Fruit fly (Drosophila melanogaster) whole organism, embryonic: ENCODE measurements around the gene Zw.
A peak's percentile ranks its signal among the peaks of the same experiment; 100 is the strongest.

ENCODE experiments used
- B-H1 ChIP-seq: fragments of 200-800 bp; sonication (Bioruptor generic); IDR thresholded peaks from 3 replicates; pipeline ENCODE4 v1.3.6; 2022; ENCODE audit warnings: missing biosample characterization, missing genetic modification characterization
- CG10274 ChIP-seq: fragments of 200-800 bp; sonication (Bioruptor generic); optimal IDR thresholded peaks from 3 replicates; lab custom pipeline; 2017; ENCODE audit warnings: missing biosample characterization, mild to moderate bottlenecking, missing genetic modification characterization
- CG10959 ChIP-seq: fragments of 200-800 bp; sonication (Bioruptor generic); IDR thresholded peaks from 2 replicates; pipeline ENCODE4 v1.3.6; 2022; ENCODE audit warnings: missing biosample characterization, missing genetic modification characterization
- CG11085 ChIP-seq: fragments of 200-800 bp; sonication (Bioruptor generic); IDR thresholded peaks from 2 replicates; pipeline ENCODE4 v1.3.6; 2022; ENCODE audit warnings: missing biosample characterization, missing genetic modification characterization
- CG12219 ChIP-seq: fragments of 200-800 bp; sonication (Bioruptor generic); optimal IDR thresholded peaks from 3 replicates; lab custom pipeline; 2018; ENCODE audit warnings: missing biosample characterization, mild to moderate bottlenecking, missing genetic modification characterization
- CG12942 ChIP-seq: fragments of 200-800 bp; sonication (Bioruptor generic); optimal IDR thresholded peaks from 3 replicates; lab custom pipeline; 2016; ENCODE audit warnings: missing biosample characterization, missing genetic modification characterization
- CG14860 ChIP-seq: fragments of 200-800 bp; sonication (Bioruptor generic); IDR thresholded peaks from 3 replicates; pipeline ENCODE4 v1.3.6; 2022; ENCODE audit warnings: missing biosample characterization, missing genetic modification characterization; ENCODE audit not compliant: partially characterized antibody
- CG1529 ChIP-seq: fragments of 200-800 bp; sonication (Bioruptor generic); optimal IDR thresholded peaks from 3 replicates; lab custom pipeline; 2018; ENCODE audit warnings: missing biosample characterization, missing genetic modification characterization
- CG15479 ChIP-seq: fragments of 200-800 bp; sonication (Bioruptor generic); optimal IDR thresholded peaks from 3 replicates; lab custom pipeline; 2019; ENCODE audit warnings: missing biosample characterization, mild to moderate bottlenecking, missing genetic modification characterization, moderate library complexity
- CG1603 ChIP-seq: fragments of 200-800 bp; sonication (Bioruptor generic); optimal IDR thresholded peaks from 2 replicates; lab custom pipeline; 2019; ENCODE audit warnings: missing biosample characterization, mild to moderate bottlenecking, missing genetic modification characterization, moderate library complexity
- CG1647 ChIP-seq: fragments of 200-800 bp; sonication (Bioruptor generic); optimal IDR thresholded peaks from 3 replicates; lab custom pipeline; 2016; ENCODE audit warnings: missing biosample characterization, missing genetic modification characterization
- CG17361 ChIP-seq: fragments of 200-800 bp; sonication (Bioruptor generic); IDR thresholded peaks from 3 replicates; pipeline ENCODE4 v1.3.6; 2022; ENCODE audit warnings: missing biosample characterization, missing genetic modification characterization
- CG18262 ChIP-seq: fragments of 200-800 bp; optimal IDR thresholded peaks from 3 replicates; lab custom pipeline; 2019; ENCODE audit warnings: missing biosample characterization, mild to moderate bottlenecking, missing genetic modification characterization, moderate library complexity
- CG18619 ChIP-seq: fragments of 200-800 bp; sonication (Bioruptor generic); optimal IDR thresholded peaks from 3 replicates; lab custom pipeline; 2017; ENCODE audit warnings: missing biosample characterization, mild to moderate bottlenecking, missing genetic modification characterization
- CG18764 ChIP-seq: fragments of 200-800 bp; sonication (Bioruptor generic); optimal IDR thresholded peaks from 3 replicates; lab custom pipeline; 2016; ENCODE audit warnings: missing biosample characterization, missing genetic modification characterization
- CG2116 ChIP-seq: fragments of 200-800 bp; sonication (Bioruptor generic); optimal IDR thresholded peaks from 3 replicates; lab custom pipeline; 2018; ENCODE audit warnings: missing biosample characterization, mild to moderate bottlenecking, missing genetic modification characterization
- CG31441 ChIP-seq: fragments of 200-800 bp; sonication (Bioruptor generic); IDR thresholded peaks from 2 replicates; pipeline ENCODE4 v1.3.6; 2022; ENCODE audit warnings: missing biosample characterization, missing genetic modification characterization
- CG3407 ChIP-seq: fragments of 200-800 bp; sonication (Bioruptor generic); optimal IDR thresholded peaks from 2 replicates; lab custom pipeline; 2018; ENCODE audit warnings: missing biosample characterization, mild to moderate bottlenecking, missing genetic modification characterization
- CG7357 ChIP-seq: fragments of 200-800 bp; sonication (Bioruptor generic); IDR thresholded peaks from 3 replicates; pipeline ENCODE4 v1.3.6; 2022; ENCODE audit warnings: missing biosample characterization, missing genetic modification characterization
- CG9215 ChIP-seq: fragments of 200-800 bp; sonication (Bioruptor generic); IDR thresholded peaks from 2 replicates; pipeline ENCODE4 v1.3.6; 2022; ENCODE audit warnings: missing biosample characterization, missing genetic modification characterization
- CG9609 ChIP-seq: fragments of 200-800 bp; sonication (Bioruptor generic); optimal IDR thresholded peaks from 3 replicates; lab custom pipeline; 2016; ENCODE audit warnings: missing biosample characterization, missing genetic modification characterization
- Chrac-16 ChIP-seq: fragments of 200-800 bp; sonication (Bioruptor generic); optimal IDR thresholded peaks from 3 replicates; lab custom pipeline; 2016; ENCODE audit warnings: missing biosample characterization, missing genetic modification characterization
- D19A ChIP-seq: fragments of 200-800 bp; optimal IDR thresholded peaks from 3 replicates; lab custom pipeline; 2019; ENCODE audit warnings: missing biosample characterization, mild to moderate bottlenecking, missing genetic modification characterization, moderate library complexity
- Dbx ChIP-seq: fragments of 200-800 bp; sonication (Bioruptor generic); IDR thresholded peaks from 3 replicates; pipeline ENCODE4 v1.3.6; 2022; ENCODE audit warnings: missing biosample characterization, missing genetic modification characterization
- Doc3 ChIP-seq: fragments of 200-800 bp; sonication (Bioruptor generic); IDR thresholded peaks from 3 replicates; pipeline ENCODE4 v1.3.6; 2022; ENCODE audit warnings: missing biosample characterization, missing genetic modification characterization; ENCODE audit not compliant: partially characterized antibody
- Drgx ChIP-seq: fragments of 200-800 bp; sonication (Bioruptor generic); IDR thresholded peaks from 2 replicates; pipeline ENCODE4 v1.3.6; 2022; ENCODE audit warnings: missing biosample characterization, missing genetic modification characterization
- ERR ChIP-seq: fragments of 200-800 bp; sonication (Bioruptor generic); optimal IDR thresholded peaks from 2 replicates; lab custom pipeline; 2016; ENCODE audit warnings: missing biosample characterization, missing genetic modification characterization
- Hmr ChIP-seq: fragments of 200-800 bp; sonication (Bioruptor generic); optimal IDR thresholded peaks from 3 replicates; lab custom pipeline; 2017; ENCODE audit warnings: mild to moderate bottlenecking, missing biosample characterization, missing genetic modification reagents, missing genetic modification characterization
- MESR4 ChIP-seq: fragments of 200-800 bp; sonication (Bioruptor generic); optimal IDR thresholded peaks from 2 replicates; lab custom pipeline; 2018; ENCODE audit warnings: missing biosample characterization, mild to moderate bottlenecking, missing genetic modification characterization, moderate library complexity
- Nf-YC ChIP-seq: fragments of 200-800 bp; optimal IDR thresholded peaks from 3 replicates; lab custom pipeline; 2019; ENCODE audit warnings: missing biosample characterization, mild to moderate bottlenecking, missing genetic modification characterization, moderate library complexity
- Taf1 ChIP-seq: fragments of 200-800 bp; sonication (Bioruptor generic); IDR thresholded peaks from 2 replicates; pipeline ENCODE4 v1.3.6; 2022; ENCODE audit warnings: missing biosample characterization, missing genetic modification characterization
- Vsx1 ChIP-seq: fragments of 200-800 bp; sonication (Bioruptor generic); optimal IDR thresholded peaks from 2 replicates; lab custom pipeline; 2017; ENCODE audit warnings: missing biosample characterization, mild to moderate bottlenecking, missing genetic modification characterization, missing genetic modification reagents
- az2 ChIP-seq: fragments of 200-800 bp; sonication (Bioruptor generic); optimal IDR thresholded peaks from 3 replicates; lab custom pipeline; 2016; ENCODE audit warnings: missing biosample characterization, missing genetic modification characterization
- corto ChIP-seq: fragments of 200-800 bp; sonication (Bioruptor generic); optimal IDR thresholded peaks from 2 replicates; lab custom pipeline; 2016; ENCODE audit warnings: missing biosample characterization, mild to moderate bottlenecking, missing genetic modification characterization, moderate library complexity
- fd3F ChIP-seq: fragments of 200-800 bp; sonication (Bioruptor generic); optimal IDR thresholded peaks from 2 replicates; lab custom pipeline; 2018; ENCODE audit warnings: missing biosample characterization, mild to moderate bottlenecking, missing genetic modification characterization, moderate library complexity
- h ChIP-seq: fragments of >200 bp; optimal IDR thresholded peaks from 2 replicates; lab custom pipeline; 2017
- jumu ChIP-seq: fragments of 200-800 bp; sonication (Bioruptor generic); optimal IDR thresholded peaks from 3 replicates; lab custom pipeline; 2016; ENCODE audit warnings: missing biosample characterization, missing genetic modification characterization
- kni ChIP-seq: fragments of 200-800 bp; sonication (Bioruptor generic); optimal IDR thresholded peaks from 3 replicates; lab custom pipeline; 2017; ENCODE audit warnings: mild to moderate bottlenecking, missing biosample characterization, missing genetic modification reagents, missing genetic modification characterization
- luna ChIP-seq: fragments of 200-800 bp; sonication (Bioruptor generic); optimal IDR thresholded peaks from 2 replicates; lab custom pipeline; 2016; ENCODE audit warnings: missing biosample characterization, missing genetic modification characterization
- nau ChIP-seq: fragments of 200-800 bp; sonication (Bioruptor generic); optimal IDR thresholded peaks from 3 replicates; lab custom pipeline; 2017; ENCODE audit warnings: missing biosample characterization, mild to moderate bottlenecking, missing genetic modification characterization, missing genetic modification reagents
- nerfin-2 ChIP-seq: fragments of 200-800 bp; sonication (Bioruptor generic); IDR thresholded peaks from 2 replicates; pipeline ENCODE4 v1.3.6; 2022; ENCODE audit warnings: missing biosample characterization, missing genetic modification characterization; ENCODE audit not compliant: partially characterized antibody
- prd ChIP-seq, 3 experiments: fragments of >200 bp in 2 of 3; fragments of 200-800 bp in 1 of 3; sonication (Bioruptor generic) in 1 of 3; optimal IDR thresholded peaks in 2 of 3; IDR thresholded peaks in 1 of 3; 2 replicates in 2 of 3; 3 replicates in 1 of 3; pipeline versions ENCODE4 v1.3.6 to Lab custom; 2017 to 2022; ENCODE audit warnings: missing biosample characterization in 1 of 3, missing genetic modification characterization in 1 of 3
- pros ChIP-seq: fragments of 200-800 bp; sonication (Bioruptor generic); optimal IDR thresholded peaks from 3 replicates; lab custom pipeline; 2019; ENCODE audit warnings: missing biosample characterization, mild to moderate bottlenecking, missing genetic modification characterization, moderate library complexity
- row ChIP-seq: fragments of 200-800 bp; sonication (Bioruptor generic); IDR thresholded peaks from 3 replicates; pipeline ENCODE4 v1.3.6; 2022; ENCODE audit warnings: missing biosample characterization, missing genetic modification characterization
- sens ChIP-seq: fragments of 200-800 bp; sonication (Bioruptor generic); peaks from one replicate; lab custom pipeline; 2016; ENCODE audit warnings: missing biosample characterization, missing genetic modification characterization
- slou ChIP-seq: fragments of 200-800 bp; sonication (Bioruptor generic); optimal IDR thresholded peaks from 3 replicates; lab custom pipeline; 2016; ENCODE audit warnings: missing biosample characterization, missing genetic modification characterization
- ssp ChIP-seq: fragments of 200-800 bp; sonication (Bioruptor generic); IDR thresholded peaks from 2 replicates; pipeline ENCODE4 v1.3.6; 2022; ENCODE audit warnings: missing biosample characterization, missing genetic modification characterization
- stc ChIP-seq: fragments of 200-800 bp; sonication (Bioruptor generic); IDR thresholded peaks from 2 replicates; pipeline ENCODE4 v1.3.6; 2022; ENCODE audit warnings: missing biosample characterization, missing genetic modification characterization
- tap ChIP-seq: fragments of 200-800 bp; optimal IDR thresholded peaks from 3 replicates; lab custom pipeline; 2019; ENCODE audit warnings: missing biosample characterization, mild to moderate bottlenecking, missing genetic modification characterization, moderate library complexity
- vfl ChIP-seq: fragments of 200-800 bp; sonication (Bioruptor generic); optimal IDR thresholded peaks from 2 replicates; lab custom pipeline; 2016; ENCODE audit warnings: missing biosample characterization, missing genetic modification characterization
- wdn ChIP-seq: fragments of 200-800 bp; sonication (Bioruptor generic); IDR thresholded peaks from 2 replicates; pipeline ENCODE4 v1.3.6; 2022; ENCODE audit warnings: missing biosample characterization, missing genetic modification characterization

The Zw gene

dm6 chrX:19666991-19667409 is at the start of gene Zw (continued):
- TF ChIP-seq Chrac-16 (GFP tag; lab: Kevin White, UChicago) (peak; percentile 53), nerfin-2 (GFP tag; lab: Robert Waterston, UW) (no peak), ssp (GFP tag; lab: Robert Waterston, UW) (no peak), wdn (GFP tag; lab: Robert Waterston, UW) (0 out of 2 replicates have a peak, but pooled peaks have one; percentile 28), B-H1 (GFP tag; lab: Robert Waterston, UW) (peak; percentile 29; the same call in 1 of the 3 replicates), tap (tag; lab: Kevin White, UChicago) (no peak), Vsx1 (GFP tag; lab: Kevin White, UChicago) (no peak), stc (GFP tag; lab: Robert Waterston, UW) (no peak), pros (no peak), sens (GFP tag; lab: Kevin White, UChicago) (peak; percentile 81), CG14860 (GFP tag; lab: Robert Waterston, UW) (no peak), CG31441 (no peak), h (lab: Kevin White, UChicago) (no peak), CG12219 (GFP tag; lab: Kevin White, UChicago) (peak; percentile 28), slou (GFP tag; lab: Kevin White, UChicago) (no peak), CG1603 (tag; lab: Kevin White, UChicago) (peak; percentile 53), nau (no peak), Doc3 (no peak), vfl (peak; percentile 44), D19A (tag; lab: Kevin White, UChicago) (peak; percentile 46), corto (no peak), CG18619 (peak; percentile 16), fd3F (GFP tag; lab: Kevin White, UChicago) (no peak), CG15479 (GFP tag; lab: Kevin White, UChicago) (no peak), CG12942 (GFP tag; lab: Kevin White, UChicago) (no peak), ERR (GFP tag; lab: Kevin White, UChicago) (no peak), Nf-YC (tag; lab: Kevin White, UChicago) (peak; percentile 1), CG18764 (peak; percentile 11), CG11085 (GFP tag; lab: Robert Waterston, UW) (peak; percentile 60), CG10959 (GFP tag; lab: Robert Waterston, UW) (0 out of 2 replicates have a peak, but pooled peaks have one; percentile 36), row (GFP tag; lab: Robert Waterston, UW) (peak; percentile 94), CG1529 (peak; percentile 0), CG9609 (GFP tag; lab: Kevin White, UChicago) (peak; percentile 46), Drgx (GFP tag; lab: Robert Waterston, UW) (peak; percentile 52), Hmr (GFP tag; lab: Kevin White, UChicago) (peak; percentile 27), CG10274 (GFP tag; lab: Kevin White, UChicago) (no peak), CG1647 (peak; percentile 11), kni (GFP tag; lab: Kevin White, UChicago) (peak; percentile 25), CG7357 (GFP tag; lab: Robert Waterston, UW) (peak; percentile 46; the same call in 1 of the 3 replicates), luna (GFP tag; lab: Kevin White, UChicago) (no peak), CG18262 (tag; lab: Kevin White, UChicago) (peak; percentile 24), CG17361 (GFP tag; lab: Robert Waterston, UW) (peak; percentile 53; the same call in 2 of the 3 replicates), prd (optimal IDR thresholded peaks at IDR 0.05; lab: Kevin White, UChicago) (no peak), prd (GFP tag; IDR thresholded peaks at IDR 0.05; lab: Robert Waterston, UW) (peak; percentile 82), jumu (GFP tag; lab: Kevin White, UChicago) (no peak), CG3407 (GFP tag; lab: Kevin White, UChicago) (no peak), az2 (GFP tag; lab: Kevin White, UChicago) (peak; percentile 45), CG9215 (GFP tag; lab: Robert Waterston, UW) (peak; percentile 61), CG2116 (GFP tag; lab: Kevin White, UChicago) (no peak), Taf1 (GFP tag; lab: Robert Waterston, UW) (peak; percentile 40; the same call in 1 of the 2 replicates), Dbx (peak; percentile 58; the same call in 2 of the 3 replicates), MESR4 (GFP tag; lab: Kevin White, UChicago) (no peak)
